Worm (Caenorhabditis elegans) whole organism, L4/young adult: ENCODE results near the gene Y75B7AL.2.
A peak's percentile ranks its signal among the peaks of the same experiment; 100 is the strongest.

Source experiments
- W03F9.2 ChIP-seq: fragments of 150-350 bp; optimal IDR thresholded peaks from 2 replicates; lab custom pipeline; 2014; ENCODE audit warnings: missing biosample characterization, missing genetic modification characterization
- dao-5 ChIP-seq: sonication (generic microtip); optimal IDR thresholded peaks from 2 replicates; lab custom pipeline; 2016; ENCODE audit warnings: missing genotype, missing genetic modification characterization, moderate library complexity, missing compliant biosample characterization
- him-1 ChIP-seq: sonication (generic microtip); optimal IDR thresholded peaks from 2 replicates; lab custom pipeline; 2016; ENCODE audit warnings: missing genotype, missing genetic modification reagents, missing genetic modification characterization, missing compliant biosample characterization

The Y75B7AL.2 gene

ce11 chrV:1358051-1358450 is at the start of gene Y75B7AL.2:
TSS of gene Y75B7AL.2 (minus strand) at chrV:1358151.
- TF ChIP-seq W03F9.2 (tag; lab: Kevin White, UChicago) = no peak
- no peak for TF ChIP-seq him-1 (tag; lab: Kevin White, UChicago)
- TF ChIP-seq dao-5 (tag; lab: Kevin White, UChicago) = no peak

ce11 chrV:1392900-1393299 is 34.9 kb upstream of the Y75B7AL.2 start, which contains the start of gene Y75B7AR.1:
TSS of gene Y75B7AR.1 (minus strand) at chrV:1393000.
- TF ChIP-seq W03F9.2 (tag; lab: Kevin White, UChicago) (no peak), dao-5 (tag; lab: Kevin White, UChicago) (no peak), him-1 (tag; lab: Kevin White, UChicago) (no peak)

DNA sequence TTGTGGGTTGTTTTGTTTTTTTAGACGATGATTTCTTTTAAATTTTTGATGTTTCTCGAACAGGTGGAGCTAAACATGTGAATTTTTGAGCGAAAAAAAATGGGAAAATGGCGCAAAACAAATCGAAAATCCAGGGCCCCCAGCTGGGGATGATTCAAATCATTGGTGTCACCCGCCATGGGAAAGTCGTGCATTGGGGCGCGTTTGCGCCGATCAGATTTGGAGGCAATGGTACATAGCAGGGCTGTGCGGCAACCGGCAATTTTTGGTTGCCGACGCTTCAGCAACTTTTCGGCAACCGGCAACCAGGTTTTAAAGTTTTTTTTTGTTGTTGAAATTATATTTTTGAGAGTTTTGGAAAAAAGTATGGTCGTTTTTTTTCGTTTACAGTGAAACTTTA is 32.5 kb upstream of the Y75B7AL.2 start:
- TF ChIP-seq him-1 (tag; lab: Kevin White, UChicago) (no peak), W03F9.2 (tag; lab: Kevin White, UChicago) (no peak), dao-5 (tag; lab: Kevin White, UChicago) (no peak)

- no peak for TF ChIP-seq dao-5 (tag; lab: Kevin White, UChicago)
- TF ChIP-seq W03F9.2 (tag; lab: Kevin White, UChicago) = no peak
- no peak for TF ChIP-seq him-1 (tag; lab: Kevin White, UChicago)
Measured at ce11 chrV:1389838-1390237, 31.9 kb upstream of the Y75B7AL.2 start.

- TF ChIP-seq him-1 (tag; lab: Kevin White, UChicago) (no peak), dao-5 (tag; lab: Kevin White, UChicago) (no peak), W03F9.2 (tag; lab: Kevin White, UChicago) (no peak)
Measured at ce11 chrV:1388247-1388646, 30.3 kb upstream of the Y75B7AL.2 start.

- TF ChIP-seq W03F9.2 (tag; lab: Kevin White, UChicago) (no peak), dao-5 (tag; lab: Kevin White, UChicago) (no peak), him-1 (tag; lab: Kevin White, UChicago) (no peak)
Measured at ce11 chrV:1383206-1383908, 25.4 kb upstream of the Y75B7AL.2 start, which contains the start of gene rga-4. TSS of gene rga-4 (minus strand) at chrV:1383256.

DNA sequence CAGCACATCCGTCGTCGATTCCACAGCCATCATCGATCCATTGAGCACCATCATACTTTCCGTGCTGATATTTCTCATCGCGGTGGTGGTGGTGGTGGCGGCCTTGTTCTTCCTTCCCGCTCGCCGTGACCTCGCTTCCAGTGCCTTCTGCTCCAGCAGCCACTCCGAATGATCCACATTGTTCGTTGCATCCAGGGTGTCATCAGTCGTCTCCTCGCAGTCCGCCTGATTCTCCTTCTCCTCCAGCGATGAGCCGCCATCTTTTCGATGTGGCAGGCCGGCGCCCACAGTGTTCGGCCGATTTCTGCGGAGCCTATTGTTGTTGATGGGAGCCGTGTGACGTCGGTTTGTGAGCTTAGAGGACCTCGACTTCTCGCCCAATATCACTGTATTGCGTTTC is 20.1 kb upstream of the Y75B7AL.2 start:
- TF ChIP-seq W03F9.2 (tag; lab: Kevin White, UChicago) (no peak), dao-5 (tag; lab: Kevin White, UChicago) (no peak), him-1 (tag; lab: Kevin White, UChicago) (no peak)

DNA sequence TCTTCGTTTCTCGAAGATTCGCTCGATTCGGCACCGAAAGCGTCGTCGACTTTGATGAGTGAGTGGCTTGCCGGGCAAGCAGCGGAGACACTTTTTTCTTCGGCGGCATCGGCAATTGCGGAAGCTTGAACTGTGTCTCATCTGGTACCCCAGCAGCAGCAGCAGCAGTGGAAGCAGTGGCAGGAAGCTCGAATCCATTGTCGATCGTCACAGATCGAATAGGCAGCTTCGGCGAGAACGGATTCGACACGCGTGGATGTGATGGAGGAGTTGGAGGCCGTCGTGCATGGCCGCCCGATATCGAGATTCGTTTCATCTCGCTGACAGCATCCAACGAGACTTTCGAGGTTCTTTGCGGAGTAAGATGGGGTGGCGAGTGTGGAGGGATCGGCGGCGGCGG is 17.1 kb upstream of the Y75B7AL.2 start:
- TF ChIP-seq W03F9.2 (tag; lab: Kevin White, UChicago) = no peak
- TF ChIP-seq dao-5 (tag; lab: Kevin White, UChicago) = no peak
- TF ChIP-seq him-1 (tag; lab: Kevin White, UChicago) = no peak

DNA sequence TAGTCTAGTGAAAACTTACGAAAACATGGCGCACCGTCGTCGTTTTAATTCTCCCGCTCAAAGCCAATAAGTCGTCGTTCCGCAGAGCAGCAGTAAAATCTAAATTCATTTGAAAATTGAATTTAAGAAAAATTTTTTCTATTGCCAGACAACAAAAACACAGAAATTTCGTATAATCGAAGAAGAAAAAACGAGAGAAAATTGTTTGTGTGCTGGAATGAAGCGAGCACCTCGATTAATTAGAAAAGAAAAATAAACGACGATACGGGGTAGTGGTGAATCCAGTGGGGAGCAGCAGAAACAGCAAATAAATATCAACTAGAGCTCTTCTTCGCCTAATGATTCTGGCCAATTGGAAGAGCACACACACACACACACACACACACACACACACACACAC is 13.0 kb upstream of the Y75B7AL.2 start, which contains the start of gene snt-3:
snt-3 (minus strand) TSS at position 101 of the 400 bp plus-strand sequence.
- TF ChIP-seq W03F9.2 (tag; lab: Kevin White, UChicago) (no peak), dao-5 (tag; lab: Kevin White, UChicago) (no peak), him-1 (tag; lab: Kevin White, UChicago) (no peak)

ce11 chrV:1368138-1368537 is 10.2 kb upstream of the Y75B7AL.2 start:
- TF ChIP-seq W03F9.2 (tag; lab: Kevin White, UChicago) (no peak), dao-5 (tag; lab: Kevin White, UChicago) (no peak), him-1 (tag; lab: Kevin White, UChicago) (no peak)

- TF ChIP-seq him-1 (tag; lab: Kevin White, UChicago) (peak; percentile 12), dao-5 (tag; lab: Kevin White, UChicago) (no peak)
Measured at ce11 chrV:1366082-1366481, 8.1 kb upstream of the Y75B7AL.2 start.

DNA sequence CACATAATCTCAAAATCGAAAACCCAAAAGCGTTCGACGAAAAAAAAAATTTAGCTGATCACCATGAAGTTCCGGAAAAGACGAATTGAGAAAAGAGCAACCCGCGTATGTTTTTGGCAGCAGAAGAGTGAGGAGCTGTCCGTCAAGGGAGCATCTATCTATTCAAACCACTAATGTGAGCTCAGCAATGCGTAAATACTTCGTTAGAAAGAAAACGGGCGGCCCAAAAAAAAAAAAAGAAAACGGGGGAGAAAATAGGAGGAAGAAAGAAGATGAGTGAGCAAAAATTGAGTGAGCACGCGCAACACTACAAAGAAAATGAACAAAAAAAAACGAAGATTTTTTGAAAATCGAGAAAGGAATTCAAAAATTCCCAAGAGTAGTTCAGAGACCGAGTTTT is 6.4 kb upstream of the Y75B7AL.2 start:
- no peak for TF ChIP-seq dao-5 (tag; lab: Kevin White, UChicago)
- peak; percentile 14 for TF ChIP-seq him-1 (tag; lab: Kevin White, UChicago)
- no peak for TF ChIP-seq W03F9.2 (tag; lab: Kevin White, UChicago)

- TF ChIP-seq him-1 (tag; lab: Kevin White, UChicago) = no peak
Measured at ce11 chrV:1362027-1362426, 4.1 kb upstream of the Y75B7AL.2 start.

DNA sequence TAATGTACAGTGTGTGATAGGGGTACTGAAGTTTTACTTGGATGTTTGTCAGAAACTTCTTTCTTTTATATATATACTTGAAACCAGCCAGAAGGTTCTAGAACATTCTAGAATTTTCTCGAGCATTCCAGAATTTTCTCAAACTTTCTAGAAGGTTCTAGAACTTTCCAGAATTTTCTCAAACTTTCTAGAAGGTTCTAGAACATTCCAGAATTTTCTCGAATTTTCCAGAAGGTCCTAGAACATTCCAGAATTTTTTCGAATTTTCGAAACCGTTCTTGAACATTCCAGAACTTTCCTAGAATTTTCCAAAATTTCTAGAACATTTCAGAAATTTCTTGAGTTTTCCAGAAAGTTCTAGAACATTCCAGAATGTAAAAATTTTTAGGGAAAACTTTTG is 2.7 kb downstream of the Y75B7AL.2 start:
- TF ChIP-seq him-1 (tag; lab: Kevin White, UChicago) = no peak
- TF ChIP-seq W03F9.2 (tag; lab: Kevin White, UChicago) = no peak
- TF ChIP-seq dao-5 (tag; lab: Kevin White, UChicago) = no peak
